Worm (Caenorhabditis elegans): ENCODE measurements around the gene oac-41.

The oac-41 gene

DNA sequence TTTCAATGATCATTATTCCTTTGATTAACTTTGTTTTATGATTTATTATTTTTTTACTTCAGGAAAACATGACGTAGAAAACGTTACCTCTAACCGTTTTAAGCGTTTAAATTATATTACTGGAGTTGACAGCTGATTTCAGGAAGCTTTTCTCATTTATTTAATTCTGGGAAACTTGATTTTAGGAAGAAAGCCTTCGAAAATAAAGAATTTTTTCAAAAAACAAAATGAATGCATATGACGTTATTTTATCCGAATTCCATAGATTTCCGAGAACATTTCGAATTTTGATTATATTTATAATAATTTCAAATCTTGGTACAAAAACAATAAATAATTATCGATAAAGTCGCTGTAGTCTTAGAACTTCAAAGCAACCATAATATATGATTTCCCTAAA is 27.3 kb upstream of the oac-41 start:
- TF ChIP-seq elt-3 (tag; optimal IDR thresholded peaks at IDR 0.05) (no peak), snpc-4 (tag; optimal IDR thresholded peaks at IDR 0.05) (no peak), blmp-1 (tag; optimal IDR thresholded peaks at IDR 0.05; ENCODE audit: insufficient read depth) (no peak), nhr-23 (tag; optimal IDR thresholded peaks at IDR 0.05) (no peak), nhr-6 (tag; optimal IDR thresholded peaks at IDR 0.05) (no peak), lin-13 (GFP tag; optimal IDR thresholded peaks at IDR 0.05) (no peak)

DNA sequence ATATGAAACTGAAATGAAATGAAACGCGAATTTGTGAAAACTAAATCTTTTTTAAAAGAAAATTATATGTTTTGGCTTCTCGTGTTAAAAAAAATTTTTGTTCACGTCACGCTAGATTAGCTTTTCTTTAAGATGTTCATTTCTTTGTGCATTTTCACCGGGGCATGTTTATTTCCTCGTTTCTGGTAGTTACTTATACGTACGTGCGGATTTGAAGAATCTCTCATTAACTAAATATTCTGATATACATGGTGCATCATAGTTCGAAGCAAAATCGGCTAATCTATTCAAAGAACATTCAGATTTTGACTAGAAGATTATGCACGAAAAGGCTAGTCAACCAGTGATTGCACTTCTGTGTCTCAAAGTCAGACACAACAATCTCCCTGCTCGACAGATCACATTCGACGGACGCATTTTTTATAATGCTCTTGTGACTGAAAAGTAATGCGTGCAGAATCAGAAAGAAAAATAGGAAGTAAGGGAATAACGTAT is 25.6 kb upstream of the oac-41 start, which contains the start of gene C25E10.17:
Gene C25E10.17, minus strand, starts transcription at position 51 of the 495 bp plus-strand sequence.
- TF ChIP-seq nhr-21 (tag; optimal IDR thresholded peaks at IDR 0.05) (peak; percentile 26), nhr-6 (tag; optimal IDR thresholded peaks at IDR 0.05) (no peak), crh-2 (tag; optimal IDR thresholded peaks at IDR 0.05) (no peak), peb-1 (tag; optimal IDR thresholded peaks at IDR 0.05) (no peak)

DNA sequence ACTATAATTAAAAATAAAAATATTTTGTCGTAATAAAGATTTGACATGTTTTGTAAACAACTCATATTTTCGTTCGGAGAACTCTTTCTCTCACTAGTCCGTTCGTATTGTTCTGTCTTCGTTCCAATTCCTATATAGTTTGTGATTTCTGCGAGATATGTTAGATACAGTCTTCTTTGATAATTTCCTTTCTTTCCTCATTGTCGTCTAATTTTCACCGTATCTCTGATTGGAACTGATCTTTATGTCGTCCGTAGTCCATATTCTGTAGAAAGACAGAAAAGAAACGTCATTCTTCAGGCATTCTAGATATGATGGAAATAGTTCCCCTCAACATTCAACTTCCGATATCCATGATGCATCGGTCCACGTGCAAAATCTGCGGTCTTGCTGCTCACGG is 22.9 kb upstream of the oac-41 start, which contains the start of gene nhr-30:
Gene nhr-30, plus strand, starts transcription at position 301 of the 400 bp plus-strand sequence.
- TF ChIP-seq peb-1 (tag; optimal IDR thresholded peaks at IDR 0.05) (no peak), nhr-21 (tag; optimal IDR thresholded peaks at IDR 0.05) (no peak), lin-11 (tag; optimal IDR thresholded peaks at IDR 0.05) (no peak), mdl-1 (tag; optimal IDR thresholded peaks at IDR 0.05) (no peak), zag-1 (tag; optimal IDR thresholded peaks at IDR 0.05) (no peak), nhr-237 (tag; optimal IDR thresholded peaks at IDR 0.05) (no peak), Y55F3AM.14 (GFP tag; optimal IDR thresholded peaks at IDR 0.05) (no peak), ama-1 (optimal IDR thresholded peaks at IDR 0.05) (no peak), ztf-1 (GFP tag; conservative IDR thresholded peaks at IDR 0.05) (no peak), dmd-4 (tag; optimal IDR thresholded peaks at IDR 0.05) (no peak), sma-9 (GFP tag; optimal IDR thresholded peaks at IDR 0.05) (no peak), sma-9 (tag; optimal IDR thresholded peaks at IDR 0.05) (no peak), sem-4 (tag; optimal IDR thresholded peaks at IDR 0.05) (no peak), ceh-82 (tag; optimal IDR thresholded peaks at IDR 0.05) (no peak), nhr-77 (tag; optimal IDR thresholded peaks at IDR 0.05) (no peak)

- TF ChIP-seq snpc-4 (tag; optimal IDR thresholded peaks at IDR 0.05) = no peak
- no peak for TF ChIP-seq F13H6.1 (tag; optimal IDR thresholded peaks at IDR 0.05)
- TF ChIP-seq egl-27 (tag; optimal IDR thresholded peaks at IDR 0.05) = no peak
- no peak for TF ChIP-seq aly-2 (tag; optimal IDR thresholded peaks at IDR 0.05)
- TF ChIP-seq nhr-6 (tag; optimal IDR thresholded peaks at IDR 0.05) = no peak
- no peak for TF ChIP-seq ama-1 (optimal IDR thresholded peaks at IDR 0.05)
- TF ChIP-seq alr-1 (tag; optimal IDR thresholded peaks at IDR 0.05) = no peak
- TF ChIP-seq zag-1 (tag; optimal IDR thresholded peaks at IDR 0.05) = no peak
- no peak for TF ChIP-seq dmd-4 (tag; optimal IDR thresholded peaks at IDR 0.05)
- no peak for TF ChIP-seq mbf-1 (tag; optimal IDR thresholded peaks at IDR 0.05)
- no peak for TF ChIP-seq ceh-16 (tag; optimal IDR thresholded peaks at IDR 0.05)
- TF ChIP-seq nhr-237 (tag; optimal IDR thresholded peaks at IDR 0.05) = no peak
- TF ChIP-seq lin-11 (tag; optimal IDR thresholded peaks at IDR 0.05) = no peak
- no peak for TF ChIP-seq unc-55 (GFP tag; optimal IDR thresholded peaks at IDR 0.05)
These were observed 19.1 kb upstream of the oac-41 start, which contains the start of gene cyp-33B1 for ce11 chrV:9041030-9041429. Gene cyp-33B1, plus strand, starts transcription at chrV:9041330.

DNA sequence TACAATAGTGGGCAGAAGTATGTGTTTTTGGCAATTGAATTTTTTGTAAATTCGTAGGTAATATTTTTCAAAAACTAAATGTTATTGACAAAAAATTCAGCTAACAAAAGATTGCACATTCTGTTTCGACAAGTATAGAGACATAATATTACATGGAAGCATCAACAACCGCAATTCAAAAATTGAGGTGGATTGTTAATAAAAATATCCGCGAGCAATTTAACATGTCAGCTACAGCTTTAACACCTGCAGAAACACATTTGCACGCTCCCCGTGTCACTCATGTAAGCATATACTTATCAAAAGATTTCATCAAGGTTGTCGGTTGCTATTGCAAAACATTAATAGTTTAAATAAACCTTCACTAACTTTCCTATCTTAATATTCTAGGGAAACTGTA is 13.7 kb upstream of the oac-41 start, which contains the start of gene srsx-34:
Gene srsx-34, plus strand, starts transcription at position 301 of the 400 bp plus-strand sequence.
- TF ChIP-seq nhr-21 (tag; optimal IDR thresholded peaks at IDR 0.05) (no peak), elt-3 (tag; optimal IDR thresholded peaks at IDR 0.05) (no peak), unc-55 (GFP tag; optimal IDR thresholded peaks at IDR 0.05) (no peak), unc-62 (GFP tag; optimal IDR thresholded peaks at IDR 0.05) (no peak), mbf-1 (tag; optimal IDR thresholded peaks at IDR 0.05) (no peak), nhr-12 (tag; optimal IDR thresholded peaks at IDR 0.05) (no peak), gmeb-1 (tag; optimal IDR thresholded peaks at IDR 0.05) (no peak), lsy-2 (tag; optimal IDR thresholded peaks at IDR 0.05) (no peak), Y55F3AM.14 (GFP tag; optimal IDR thresholded peaks at IDR 0.05) (no peak)

DNA sequence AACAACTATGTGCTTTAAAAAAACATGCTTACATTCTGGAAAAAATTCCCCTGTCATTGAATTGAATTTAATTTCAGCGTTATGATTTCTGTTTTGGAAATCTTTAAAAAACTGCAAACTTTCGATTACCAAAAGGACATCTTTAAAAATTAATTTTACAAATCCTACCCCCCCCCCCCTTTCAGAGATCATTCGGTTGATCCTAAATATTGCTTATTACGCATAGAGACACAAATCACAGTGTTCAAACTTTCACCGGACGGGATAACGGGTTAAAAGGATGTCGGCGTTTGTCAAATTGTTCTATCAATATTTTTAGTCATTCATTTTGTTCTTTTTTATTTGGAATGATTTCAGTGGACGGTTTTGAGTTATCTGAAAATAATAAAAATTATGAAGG is 11.3 kb upstream of the oac-41 start, which contains the start of gene C25E10.4:
Gene C25E10.4, plus strand, starts transcription at position 301 of the 400 bp plus-strand sequence.
- no peak for TF ChIP-seq blmp-1 (tag; optimal IDR thresholded peaks at IDR 0.05; ENCODE audit: insufficient read depth)
- TF ChIP-seq nhr-21 (tag; optimal IDR thresholded peaks at IDR 0.05) = no peak
- no peak for TF ChIP-seq sma-3 (GFP tag; optimal IDR thresholded peaks at IDR 0.05)
- TF ChIP-seq snpc-4 (tag; optimal IDR thresholded peaks at IDR 0.05) = no peak
- TF ChIP-seq elt-1 (tag; optimal IDR thresholded peaks at IDR 0.05) = no peak
- no peak for TF ChIP-seq sem-4 (tag; optimal IDR thresholded peaks at IDR 0.05)
- TF ChIP-seq egl-27 (tag; optimal IDR thresholded peaks at IDR 0.05) = no peak
- no peak for TF ChIP-seq ama-1 (optimal IDR thresholded peaks at IDR 0.05)
- no peak for TF ChIP-seq lin-11 (tag; optimal IDR thresholded peaks at IDR 0.05)
- TF ChIP-seq crh-2 (tag; optimal IDR thresholded peaks at IDR 0.05) = no peak
- no peak for TF ChIP-seq R02D3.7 (tag; optimal IDR thresholded peaks at IDR 0.05)
- TF ChIP-seq ceh-82 (tag; optimal IDR thresholded peaks at IDR 0.05) = no peak
